Worm (Caenorhabditis elegans) whole organism, L3 larva: ENCODE data around the gene T05H4.3.
A peak's percentile ranks its signal among the peaks of the same experiment; 100 is the strongest.

ENCODE experiments used
- R02D3.7 ChIP-seq: fragments of 150-350 bp; optimal IDR thresholded peaks from 2 replicates; lab custom pipeline; 2014; ENCODE audit warnings: missing biosample characterization, missing genetic modification characterization
- ZK546.5 ChIP-seq: sonication (generic microtip); optimal IDR thresholded peaks from 2 replicates; lab custom pipeline; 2017; ENCODE audit warnings: missing biosample characterization, missing genetic modification characterization
- aly-2 ChIP-seq: fragments of 150-350 bp; optimal IDR thresholded peaks from 2 replicates; lab custom pipeline; 2014; ENCODE audit warnings: missing biosample characterization, missing genetic modification characterization
- ama-1 ChIP-seq: fragments of 150-350 bp; optimal IDR thresholded peaks from 2 replicates; lab custom pipeline; 2018
- ceh-16 ChIP-seq: sonication (generic microtip); optimal IDR thresholded peaks from 2 replicates; lab custom pipeline; 2017; ENCODE audit warnings: missing biosample characterization, missing genetic modification characterization
- ceh-28 ChIP-seq: fragments of 150-350 bp; optimal IDR thresholded peaks from 2 replicates; lab custom pipeline; 2014; ENCODE audit warnings: missing biosample characterization, missing genetic modification reagents, missing genetic modification characterization
- ceh-9 ChIP-seq: sonication (generic microtip); optimal IDR thresholded peaks from 2 replicates; lab custom pipeline; 2018; ENCODE audit warnings: missing biosample characterization, missing genetic modification characterization
- egl-5 ChIP-seq: fragments of 150-350 bp; optimal IDR thresholded peaks from 2 replicates; lab custom pipeline; 2017; ENCODE audit warnings: missing biosample characterization, missing genetic modification reagents, missing genetic modification characterization, inconsistent platforms
- elt-1 ChIP-seq: fragments of 150-350 bp; optimal IDR thresholded peaks from 2 replicates; lab custom pipeline; 2014; ENCODE audit warnings: missing biosample characterization, missing genetic modification characterization
- elt-2 ChIP-seq: sonication (generic microtip); optimal IDR thresholded peaks from 2 replicates; lab custom pipeline; 2016; ENCODE audit warnings: missing genetic modification reagents, mild to moderate bottlenecking, missing genetic modification characterization, missing compliant biosample characterization
- eor-1 ChIP-seq, 2 experiments: fragments of 150-350 bp; optimal IDR thresholded peaks; 2 replicates each; lab custom pipeline; 2014 to 2018; ENCODE audit warnings: missing biosample characterization in 2 of 2, missing genetic modification characterization in 2 of 2
- fkh-10 ChIP-seq: sonication (generic microtip); optimal IDR thresholded peaks from 2 replicates; lab custom pipeline; 2017; ENCODE audit warnings: missing biosample characterization, missing genetic modification reagents, missing genetic modification characterization
- fkh-2 ChIP-seq: fragments of 150-350 bp; optimal IDR thresholded peaks from 2 replicates; lab custom pipeline; 2014; ENCODE audit warnings: missing biosample characterization, missing genetic modification reagents, missing genetic modification characterization
- fos-1 ChIP-seq: fragments of 150-350 bp; optimal IDR thresholded peaks from 2 replicates; lab custom pipeline; 2014; ENCODE audit warnings: missing biosample characterization, missing genetic modification characterization
- hmg-11 ChIP-seq: sonication (generic microtip); optimal IDR thresholded peaks from 2 replicates; lab custom pipeline; 2016; ENCODE audit warnings: missing genetic modification characterization, missing compliant biosample characterization
- jun-1 ChIP-seq: fragments of 150-350 bp; optimal IDR thresholded peaks from 2 replicates; lab custom pipeline; 2014; ENCODE audit warnings: missing biosample characterization, missing genetic modification reagents, missing genetic modification characterization
- lin-15B ChIP-seq: fragments of 150-350 bp; optimal IDR thresholded peaks from 2 replicates; lab custom pipeline; 2014; ENCODE audit warnings: missing biosample characterization, missing genetic modification characterization
- lin-39 ChIP-seq: fragments of 150-350 bp; optimal IDR thresholded peaks from 2 replicates; lab custom pipeline; 2018; ENCODE audit warnings: missing biosample characterization, missing genetic modification reagents, missing genetic modification characterization
- mdl-1 ChIP-seq: fragments of 150-350 bp; optimal IDR thresholded peaks from 2 replicates; lab custom pipeline; 2014; ENCODE audit warnings: missing biosample characterization, missing genetic modification characterization
- mml-1 ChIP-seq: fragments of 150-350 bp; sonication (generic microtip); optimal IDR thresholded peaks from 3 replicates; lab custom pipeline; 2014; ENCODE audit warnings: missing biosample characterization, missing genetic modification characterization
- nhr-11 ChIP-seq: fragments of 150-350 bp; optimal IDR thresholded peaks from 2 replicates; lab custom pipeline; 2014; ENCODE audit warnings: missing biosample characterization, missing genetic modification characterization
- nhr-12 ChIP-seq: fragments of 150-350 bp; optimal IDR thresholded peaks from 2 replicates; lab custom pipeline; 2014; ENCODE audit warnings: missing biosample characterization, missing genetic modification characterization
- nhr-23 ChIP-seq: fragments of 150-350 bp; optimal IDR thresholded peaks from 2 replicates; lab custom pipeline; 2014; ENCODE audit warnings: missing biosample characterization, missing genetic modification reagents, missing genetic modification characterization
- nhr-28 ChIP-seq: fragments of 150-350 bp; optimal IDR thresholded peaks from 2 replicates; lab custom pipeline; 2014; ENCODE audit warnings: missing biosample characterization, missing genetic modification characterization
- nhr-76 ChIP-seq: fragments of 150-350 bp; sonication (generic microtip); optimal IDR thresholded peaks from 5 replicates; lab custom pipeline; 2014; ENCODE audit warnings: missing biosample characterization, missing genetic modification characterization
- nhr-77 ChIP-seq: fragments of 150-350 bp; optimal IDR thresholded peaks from 2 replicates; lab custom pipeline; 2014; ENCODE audit warnings: missing biosample characterization, missing genetic modification characterization
- pha-4 ChIP-seq: fragments of 150-350 bp; optimal IDR thresholded peaks from 2 replicates; lab custom pipeline; 2014; ENCODE audit warnings: missing biosample characterization, missing genetic modification reagents, missing genetic modification characterization
- pqm-1 ChIP-seq: fragments of 150-350 bp; optimal IDR thresholded peaks from 2 replicates; lab custom pipeline; 2017; ENCODE audit warnings: missing biosample characterization, missing genetic modification characterization, inconsistent platforms
- sea-2 ChIP-seq: fragments of 150-350 bp; sonication (generic microtip); optimal IDR thresholded peaks from 4 replicates; lab custom pipeline; 2014; ENCODE audit warnings: missing biosample characterization, missing genetic modification reagents, missing genetic modification characterization
- skn-1 ChIP-seq: fragments of 150-350 bp; optimal IDR thresholded peaks from 2 replicates; lab custom pipeline; 2014; ENCODE audit warnings: missing biosample characterization, missing genetic modification characterization
- snpc-4 ChIP-seq: fragments of 150-350 bp; optimal IDR thresholded peaks from 2 replicates; lab custom pipeline; 2014; ENCODE audit warnings: missing biosample characterization, missing genetic modification characterization
- unc-39 ChIP-seq: sonication (generic microtip); optimal IDR thresholded peaks from 4 replicates; lab custom pipeline; 2017; ENCODE audit warnings: missing biosample characterization, missing genetic modification characterization
- unc-62 ChIP-seq: fragments of 150-350 bp; sonication (generic microtip); optimal IDR thresholded peaks from 4 replicates; lab custom pipeline; 2014; ENCODE audit warnings: missing biosample characterization, missing genetic modification reagents, missing genetic modification characterization
- ztf-11 ChIP-seq: fragments of 150-350 bp; optimal IDR thresholded peaks from 2 replicates; lab custom pipeline; 2014; ENCODE audit warnings: missing biosample characterization, missing genetic modification characterization
- ztf-4 ChIP-seq: fragments of 150-350 bp; optimal IDR thresholded peaks from 2 replicates; lab custom pipeline; 2014; ENCODE audit warnings: missing biosample characterization, missing genetic modification characterization

Gene T05H4.3

ce11 chrV:6442037-6442436 lies at the start of gene T05H4.3:
T05H4.3 (plus strand) TSS chrV:6442337.
- TF ChIP-seq nhr-11 (no peak), snpc-4 (tag; lab: Kevin White, UChicago) (no peak), hmg-11 (tag; lab: Kevin White, UChicago) (no peak), ZK546.5 (tag; lab: Kevin White, UChicago) (no peak), fkh-2 (tag; lab: Kevin White, UChicago) (no peak), lin-39 (tag; lab: Kevin White, UChicago) (no peak), ceh-16 (tag; lab: Kevin White, UChicago) (no peak), nhr-12 (tag; lab: Kevin White, UChicago) (no peak)
- TF ChIP-seq, all 47 proteins: peak for 0

DNA sequence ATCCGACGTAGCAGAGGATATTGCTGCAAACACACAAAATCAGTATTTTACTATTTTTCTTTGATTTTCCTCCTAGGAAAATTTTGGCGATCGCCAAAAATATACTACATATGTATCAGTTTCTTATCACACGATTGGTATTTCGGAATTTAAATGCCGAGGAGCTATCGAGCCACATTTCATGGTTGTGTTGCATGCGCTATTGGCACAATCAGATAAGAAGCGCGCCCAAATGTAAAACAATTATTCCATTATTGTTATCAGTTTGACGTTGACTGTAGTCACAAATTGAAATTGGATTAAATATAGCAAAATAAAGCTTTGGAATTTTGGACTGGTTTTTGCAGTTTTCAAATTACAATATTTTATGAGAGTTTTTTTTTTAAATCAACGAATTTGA lies 43.2 kb upstream of the T05H4.3 start:
- TF ChIP-seq nhr-76 (tag; lab: Kevin White, UChicago) (no peak), pqm-1 (tag; lab: Kevin White, UChicago) (peak; percentile 82), elt-2 (tag; lab: Kevin White, UChicago) (peak; percentile 94), ceh-16 (tag; lab: Kevin White, UChicago) (no peak), jun-1 (tag; lab: Kevin White, UChicago) (peak; percentile 39)

DNA sequence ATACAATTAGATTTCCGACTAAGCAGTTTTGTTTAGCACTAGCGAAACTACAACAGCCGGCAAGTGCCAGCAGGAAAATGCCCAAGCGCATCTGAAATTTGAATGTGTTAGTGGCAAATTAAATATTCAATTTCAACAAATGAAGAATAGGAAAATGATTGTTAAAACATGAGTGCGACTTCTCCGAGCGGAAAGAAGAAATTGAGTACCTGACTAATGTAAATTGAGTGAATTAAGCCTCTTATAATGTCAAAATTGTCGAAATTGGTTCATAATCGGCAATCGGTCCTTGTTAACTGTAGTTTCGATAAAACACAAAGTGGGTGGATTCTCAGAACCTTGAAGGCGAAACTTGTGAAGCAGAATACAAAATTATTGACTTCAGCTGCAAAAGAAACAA lies 42.3 kb upstream of the T05H4.3 start, which contains the start of gene gfi-1:
TSS of gene gfi-1 (minus strand) at position 101 of the 400 bp plus-strand sequence.
- TF ChIP-seq ztf-11 (tag; lab: Kevin White, UChicago) (no peak), lin-15B (tag; lab: Kevin White, UChicago) (no peak), unc-62 (GFP tag; lab: Kevin White, UChicago) (no peak), ama-1 (no peak), mml-1 (no peak), pha-4 (no peak), jun-1 (tag; lab: Kevin White, UChicago) (no peak), nhr-11 (no peak), nhr-28 (tag; lab: Kevin White, UChicago) (no peak), eor-1 (tag; optimal IDR thresholded peaks at IDR 0.05; lab: Kevin White, UChicago) (no peak), ztf-4 (tag; lab: Kevin White, UChicago) (no peak), elt-2 (tag; lab: Kevin White, UChicago) (no peak), sea-2 (GFP tag; lab: Kevin White, UChicago) (no peak), ceh-28 (tag; lab: Kevin White, UChicago) (no peak), ceh-9 (tag; lab: Kevin White, UChicago) (no peak), nhr-23 (tag; lab: Kevin White, UChicago) (no peak), elt-1 (tag; lab: Kevin White, UChicago) (no peak), nhr-77 (tag; lab: Kevin White, UChicago) (no peak), hmg-11 (tag; lab: Kevin White, UChicago) (no peak), fkh-10 (GFP tag; lab: Kevin White, UChicago) (no peak)
- TF ChIP-seq, all 47 proteins: peak for 0

DNA sequence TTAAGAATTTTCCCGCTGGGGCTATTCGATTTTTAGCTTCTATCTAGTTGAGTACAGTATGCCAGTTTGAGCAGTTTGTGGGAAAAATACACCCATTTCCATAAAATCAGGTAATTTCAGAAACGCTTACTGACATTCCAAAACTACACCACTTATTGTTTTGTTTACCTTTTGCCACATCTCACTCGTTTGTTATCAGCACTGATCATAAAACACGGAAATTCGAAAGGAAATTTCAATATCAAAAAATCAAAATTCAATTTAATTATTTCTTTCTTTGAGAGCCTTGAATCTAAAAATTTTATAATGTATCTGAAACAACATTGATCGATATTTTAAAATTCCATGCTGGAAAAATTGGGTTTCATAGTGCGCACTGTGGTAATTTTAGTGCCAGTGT lies 41.6 kb upstream of the T05H4.3 start:
- no peak for TF ChIP-seq lin-39 (tag; lab: Kevin White, UChicago)
- no peak for TF ChIP-seq ceh-9 (tag; lab: Kevin White, UChicago)
- peak; percentile 69 for TF ChIP-seq elt-2 (tag; lab: Kevin White, UChicago)
- peak; percentile 15 for TF ChIP-seq pha-4
- TF ChIP-seq, all 47 proteins: peak for 2

- TF ChIP-seq egl-5 (tag; lab: Kevin White, UChicago): no peak
- TF ChIP-seq nhr-11: no peak
- no peak for TF ChIP-seq ZK546.5 (tag; lab: Kevin White, UChicago)
- TF ChIP-seq ama-1: no peak
- TF ChIP-seq pqm-1 (tag; lab: Kevin White, UChicago): peak; percentile 7
- TF ChIP-seq jun-1 (tag; lab: Kevin White, UChicago): no peak
- peak; percentile 74 for TF ChIP-seq aly-2
Measured at ce11 chrV:6400950-6401551, 41.1 kb upstream of the T05H4.3 start.

DNA sequence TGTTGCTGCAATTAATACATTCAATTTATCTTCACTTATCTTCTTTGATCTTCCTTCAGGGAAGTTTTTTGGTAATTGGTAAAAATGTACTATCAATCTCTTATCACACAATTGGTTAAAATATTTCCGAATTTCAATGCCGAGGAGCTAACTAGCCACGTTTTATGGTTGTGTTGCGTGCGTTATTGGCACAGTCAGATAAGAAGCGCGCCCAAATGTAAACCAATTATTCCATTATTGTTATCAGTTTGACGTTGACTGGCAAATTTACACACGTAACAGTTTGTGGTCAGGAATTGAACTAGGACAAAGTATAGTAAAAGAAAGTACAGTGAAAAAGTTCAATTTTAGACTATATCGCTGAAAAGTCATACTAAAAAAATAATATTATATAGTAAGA lies 34.5 kb upstream of the T05H4.3 start:
- TF ChIP-seq nhr-12 (tag; lab: Kevin White, UChicago): no peak
- TF ChIP-seq mml-1: no peak
- no peak for TF ChIP-seq ceh-28 (tag; lab: Kevin White, UChicago)
- no peak for TF ChIP-seq ZK546.5 (tag; lab: Kevin White, UChicago)
- TF ChIP-seq lin-15B (tag; lab: Kevin White, UChicago): no peak
- no peak for TF ChIP-seq ama-1
- no peak for TF ChIP-seq fkh-2 (tag; lab: Kevin White, UChicago)
- TF ChIP-seq R02D3.7 (tag; lab: Kevin White, UChicago): no peak
- TF ChIP-seq skn-1: no peak
- TF ChIP-seq nhr-23 (tag; lab: Kevin White, UChicago): no peak
- no peak for TF ChIP-seq hmg-11 (tag; lab: Kevin White, UChicago)
- TF ChIP-seq elt-2 (tag; lab: Kevin White, UChicago): peak; percentile 92
- TF ChIP-seq sea-2 (GFP tag; lab: Kevin White, UChicago): no peak
- no peak for TF ChIP-seq unc-39
- TF ChIP-seq fos-1 (tag; lab: Kevin White, UChicago): no peak
- TF ChIP-seq unc-62 (GFP tag; lab: Kevin White, UChicago): no peak
- TF ChIP-seq pqm-1 (tag; lab: Kevin White, UChicago): peak; percentile 93
- peak; percentile 42 for TF ChIP-seq jun-1 (tag; lab: Kevin White, UChicago)
- no peak for TF ChIP-seq mdl-1 (tag; lab: Kevin White, UChicago)
- no peak for TF ChIP-seq ceh-9 (tag; lab: Kevin White, UChicago)
- peak; percentile 34 for TF ChIP-seq pha-4
- TF ChIP-seq snpc-4 (tag; lab: Kevin White, UChicago): no peak
